Fruit fly (Drosophila melanogaster): Measurements from ENCODE around the gene CheA7a.

CheA7a gene

dm6 chrX:7415027-7415426 is 37.1 kb downstream of the CheA7a start:
- TF ChIP-seq Dif (GFP tag; optimal IDR thresholded peaks at IDR 0.05; ENCODE audit: partially characterized antibody): no peak
- no peak for TF ChIP-seq Sp1 (GFP tag; optimal IDR thresholded peaks at IDR 0.05)
- no peak for TF ChIP-seq jim (GFP tag; optimal IDR thresholded peaks at IDR 0.05)
- TF ChIP-seq tai (GFP tag; optimal IDR thresholded peaks at IDR 0.05): no peak
- TF ChIP-seq pan (optimal IDR thresholded peaks at IDR 0.05): no peak
- no peak for TF ChIP-seq psq (GFP tag; optimal IDR thresholded peaks at IDR 0.05)
- TF ChIP-seq Dfd (GFP tag; optimal IDR thresholded peaks at IDR 0.05): no peak
- TF ChIP-seq woc (GFP tag; optimal IDR thresholded peaks at IDR 0.05): no peak
- no peak for TF ChIP-seq Hnf4 (GFP tag; optimal IDR thresholded peaks at IDR 0.05)
- no peak for TF ChIP-seq fru (GFP tag; optimal IDR thresholded peaks at IDR 0.05)
- no peak for TF ChIP-seq sage (GFP tag; optimal IDR thresholded peaks at IDR 0.05)
- TF ChIP-seq CG32264 (GFP tag; optimal IDR thresholded peaks at IDR 0.05): no peak
- no peak for TF ChIP-seq lola (GFP tag; optimal IDR thresholded peaks at IDR 0.05)
- no peak for TF ChIP-seq Myc (optimal IDR thresholded peaks at IDR 0.05)
- no peak for TF ChIP-seq ey (GFP tag; optimal IDR thresholded peaks at IDR 0.05)

dm6 chrX:7416953-7417352 is 39.0 kb downstream of the CheA7a start, which contains the start of gene CG34337:
Gene CG34337, plus strand, starts transcription at chrX:7417253.
- TF ChIP-seq lola (GFP tag; optimal IDR thresholded peaks at IDR 0.05): no peak
- no peak for TF ChIP-seq Hr83 (GFP tag; optimal IDR thresholded peaks at IDR 0.05; ENCODE audit: poor library complexity, severe bottlenecking)
- TF ChIP-seq dsf (GFP tag; optimal IDR thresholded peaks at IDR 0.05; ENCODE audit: borderline replicate concordance): no peak
- TF ChIP-seq jim (GFP tag; optimal IDR thresholded peaks at IDR 0.05): no peak
- no peak for TF ChIP-seq psq (GFP tag; optimal IDR thresholded peaks at IDR 0.05)
- no peak for TF ChIP-seq CG9705 (GFP tag; optimal IDR thresholded peaks at IDR 0.05)
- no peak for TF ChIP-seq Sp1 (GFP tag; optimal IDR thresholded peaks at IDR 0.05)
- TF ChIP-seq HLH106 (tag; optimal IDR thresholded peaks at IDR 0.05): no peak
- no peak for TF ChIP-seq Hr78 (GFP tag; optimal IDR thresholded peaks at IDR 0.05)
- no peak for TF ChIP-seq sage (GFP tag; optimal IDR thresholded peaks at IDR 0.05)
- TF ChIP-seq rgr (GFP tag; optimal IDR thresholded peaks at IDR 0.05): no peak
- TF ChIP-seq dl (GFP tag; optimal IDR thresholded peaks at IDR 0.05; ENCODE audit: insufficient read depth in 1 of 2, partially characterized antibody in 2 of 2): no peak
- no peak for TF ChIP-seq Jra (GFP tag; optimal IDR thresholded peaks at IDR 0.05)
- TF ChIP-seq N (GFP tag; optimal IDR thresholded peaks at IDR 0.05): no peak
- no peak for TF ChIP-seq br (GFP tag; optimal IDR thresholded peaks at IDR 0.05)
- no peak for TF ChIP-seq Myc (optimal IDR thresholded peaks at IDR 0.05)
- TF ChIP-seq Mio (GFP tag; optimal IDR thresholded peaks at IDR 0.05): no peak
- TF ChIP-seq brk (GFP tag; optimal IDR thresholded peaks at IDR 0.05): no peak
- TF ChIP-seq Hnf4 (GFP tag; optimal IDR thresholded peaks at IDR 0.05): no peak
- no peak for TF ChIP-seq ey (GFP tag; optimal IDR thresholded peaks at IDR 0.05)

- TF ChIP-seq dsf (GFP tag; optimal IDR thresholded peaks at IDR 0.05; ENCODE audit: borderline replicate concordance) (no peak), usp (GFP tag; optimal IDR thresholded peaks at IDR 0.05) (no peak), Dfd (GFP tag; optimal IDR thresholded peaks at IDR 0.05) (no peak), lola (GFP tag; optimal IDR thresholded peaks at IDR 0.05) (no peak), Hnf4 (GFP tag; optimal IDR thresholded peaks at IDR 0.05) (no peak), GATAd (GFP tag; optimal IDR thresholded peaks at IDR 0.05) (no peak), Rel (GFP tag; optimal IDR thresholded peaks at IDR 0.05) (no peak), Rel (tag; optimal IDR thresholded peaks at IDR 0.05) (no peak), Hr78 (GFP tag; optimal IDR thresholded peaks at IDR 0.05) (no peak), CrebA (GFP tag; optimal IDR thresholded peaks at IDR 0.05; ENCODE audit: borderline replicate concordance) (no peak), fru (GFP tag; optimal IDR thresholded peaks at IDR 0.05) (no peak), Abd-B (GFP tag; optimal IDR thresholded peaks at IDR 0.05) (no peak), sv (GFP tag; optimal IDR thresholded peaks at IDR 0.05) (no peak), Sp1 (GFP tag; optimal IDR thresholded peaks at IDR 0.05) (no peak), N (GFP tag; optimal IDR thresholded peaks at IDR 0.05) (no peak), Jra (GFP tag; optimal IDR thresholded peaks at IDR 0.05) (no peak), rgr (GFP tag; optimal IDR thresholded peaks at IDR 0.05) (no peak), h (GFP tag; optimal IDR thresholded peaks at IDR 0.05) (no peak), ey (GFP tag; optimal IDR thresholded peaks at IDR 0.05) (no peak), OdsH (GFP tag; optimal IDR thresholded peaks at IDR 0.05) (no peak)
Measured at dm6 chrX:7417875-7418274, 39.9 kb downstream of the CheA7a start.

- TF ChIP-seq Sp1 (GFP tag; optimal IDR thresholded peaks at IDR 0.05): no peak
- no peak for TF ChIP-seq Hnf4 (GFP tag; optimal IDR thresholded peaks at IDR 0.05)
- no peak for TF ChIP-seq dsf (GFP tag; optimal IDR thresholded peaks at IDR 0.05; ENCODE audit: borderline replicate concordance)
- TF ChIP-seq Myc (optimal IDR thresholded peaks at IDR 0.05): no peak
- TF ChIP-seq fru (GFP tag; optimal IDR thresholded peaks at IDR 0.05): no peak
- no peak for TF ChIP-seq h (GFP tag; optimal IDR thresholded peaks at IDR 0.05)
- no peak for TF ChIP-seq OdsH (GFP tag; optimal IDR thresholded peaks at IDR 0.05)
- no peak for TF ChIP-seq dmrt93B (GFP tag; optimal IDR thresholded peaks at IDR 0.05)
- no peak for TF ChIP-seq ey (GFP tag; optimal IDR thresholded peaks at IDR 0.05)
- no peak for TF ChIP-seq tai (GFP tag; optimal IDR thresholded peaks at IDR 0.05)
- TF ChIP-seq foxo (GFP tag; optimal IDR thresholded peaks at IDR 0.05): no peak
- TF ChIP-seq woc (GFP tag; optimal IDR thresholded peaks at IDR 0.05): no peak
- no peak for TF ChIP-seq CG9705 (GFP tag; optimal IDR thresholded peaks at IDR 0.05)
- TF ChIP-seq sv (GFP tag; optimal IDR thresholded peaks at IDR 0.05): no peak
- TF ChIP-seq jim (GFP tag; optimal IDR thresholded peaks at IDR 0.05): no peak
- TF ChIP-seq pan (optimal IDR thresholded peaks at IDR 0.05): no peak
- TF ChIP-seq Jra (GFP tag; optimal IDR thresholded peaks at IDR 0.05): no peak
- TF ChIP-seq lola (GFP tag; optimal IDR thresholded peaks at IDR 0.05): no peak
Measured at dm6 chrX:7418294-7418693, 40.4 kb downstream of the CheA7a start, which contains the start of gene rumpel. Gene rumpel, plus strand, starts transcription at chrX:7418594.

Data from whole organism, wandering third instar larva.